Worm (Caenorhabditis elegans): ENCODE results near the gene parn-2.

parn-2 gene

ce11 chrII:12211652-12212245, 44.7 kb downstream of the parn-2 start:
- TF ChIP-seq blmp-1 (tag; optimal IDR thresholded peaks at IDR 0.05) (no peak), drap-1 (GFP tag; optimal IDR thresholded peaks at IDR 0.05) (no peak), tbx-8 (GFP tag; optimal IDR thresholded peaks at IDR 0.05) (no peak), ces-1 (GFP tag; optimal IDR thresholded peaks at IDR 0.05) (no peak), sem-2 (GFP tag; optimal IDR thresholded peaks at IDR 0.05) (no peak), bed-3 (GFP tag; optimal IDR thresholded peaks at IDR 0.05) (no peak), nhr-237 (tag; optimal IDR thresholded peaks at IDR 0.05) (no peak), ceh-39 (tag; optimal IDR thresholded peaks at IDR 0.05) (no peak)

DNA sequence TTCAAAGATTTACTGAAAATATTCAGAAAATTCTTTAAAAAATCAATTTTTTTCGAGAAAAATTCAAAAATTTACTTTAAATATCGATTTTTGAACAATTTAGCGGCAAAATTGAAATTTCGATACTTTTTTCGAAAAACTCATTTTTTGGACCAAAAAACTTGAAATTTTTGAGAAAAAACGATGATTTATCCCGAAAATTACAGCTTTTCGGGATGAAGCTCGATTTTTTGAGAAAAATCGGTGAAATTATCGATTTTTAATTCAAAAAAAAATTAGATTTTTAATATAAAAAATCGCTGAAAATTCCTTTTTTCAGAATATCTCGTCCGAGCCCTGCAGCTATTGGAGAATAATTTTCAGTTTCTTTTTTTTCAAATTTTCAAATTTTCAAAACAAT, 47.7 kb downstream of the parn-2 start:
- no peak for TF ChIP-seq flh-1 (GFP tag; optimal IDR thresholded peaks at IDR 0.05)

ce11 chrII:12204617-12205016, 51.8 kb downstream of the parn-2 start:
- TF ChIP-seq unc-120 (tag; optimal IDR thresholded peaks at IDR 0.05; ENCODE audit: poor library complexity, severe bottlenecking), result no peak

DNA sequence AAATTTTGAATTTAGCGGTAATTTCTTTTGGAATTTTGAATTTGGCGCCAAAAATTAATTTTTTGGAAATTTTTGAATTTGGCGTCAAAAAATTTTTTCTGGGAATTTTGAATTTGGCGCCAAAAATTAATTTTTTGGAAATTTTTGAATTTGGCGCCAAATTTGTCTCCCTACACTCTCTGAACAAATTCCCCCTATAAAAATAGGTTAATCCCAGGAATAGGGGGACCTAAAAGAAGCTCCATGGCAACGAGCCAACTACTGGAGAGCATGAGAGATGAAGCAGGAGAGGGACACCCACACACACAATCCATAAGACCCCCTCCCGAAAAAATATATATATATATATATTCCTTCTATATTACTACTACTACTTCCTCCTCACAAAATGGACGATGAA, 53.5 kb downstream of the parn-2 start, which contains the start of gene aqp-12:
Gene aqp-12 (plus strand): TSS at position 301 of the 400 bp plus-strand sequence.
- TF ChIP-seq ham-2 (GFP tag; optimal IDR thresholded peaks at IDR 0.05), result no peak
- TF ChIP-seq nhr-28 (tag; optimal IDR thresholded peaks at IDR 0.05), result no peak
- TF ChIP-seq M03D4.4 (tag; optimal IDR thresholded peaks at IDR 0.05), result no peak
- no peak for TF ChIP-seq mep-1 (tag; optimal IDR thresholded peaks at IDR 0.05)
- TF ChIP-seq drap-1 (GFP tag; optimal IDR thresholded peaks at IDR 0.05), result no peak
- TF ChIP-seq nhr-76 (tag; optimal IDR thresholded peaks at IDR 0.05), result no peak
- TF ChIP-seq tbx-8 (GFP tag; optimal IDR thresholded peaks at IDR 0.05), result no peak
- TF ChIP-seq pha-4 (tag; optimal IDR thresholded peaks at IDR 0.05), result no peak
- TF ChIP-seq nhr-237 (tag; optimal IDR thresholded peaks at IDR 0.05), result no peak
- no peak for TF ChIP-seq mls-2 (tag; optimal IDR thresholded peaks at IDR 0.05)

DNA sequence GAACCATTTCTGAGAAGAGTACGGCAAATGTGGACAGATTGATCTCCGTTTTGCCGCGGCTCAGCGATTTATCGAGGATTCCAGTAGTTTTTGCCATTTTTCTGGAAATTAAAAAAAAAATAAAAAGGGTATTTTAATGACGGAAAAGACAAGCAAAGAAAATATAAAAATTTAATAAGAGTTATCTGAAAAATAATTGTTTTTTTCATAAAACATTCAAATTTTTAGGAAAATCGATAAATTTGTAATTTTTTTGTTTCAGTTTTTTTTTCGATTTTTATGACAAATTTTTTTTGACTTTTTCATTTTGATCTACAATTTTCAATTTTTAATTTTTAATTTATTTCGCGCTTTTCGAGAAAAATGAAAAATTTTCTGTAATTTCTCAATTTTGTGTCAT, 54.1 kb downstream of the parn-2 start, which contains the start of gene trpp-5:
Gene trpp-5 (minus strand): TSS at position 101 of the 400 bp plus-strand sequence.
- no peak for TF ChIP-seq drap-1 (GFP tag; optimal IDR thresholded peaks at IDR 0.05)
- no peak for TF ChIP-seq zip-8 (tag; optimal IDR thresholded peaks at IDR 0.05)
- no peak for TF ChIP-seq sem-2 (GFP tag; optimal IDR thresholded peaks at IDR 0.05)
- no peak for TF ChIP-seq ceh-83 (GFP tag; optimal IDR thresholded peaks at IDR 0.05)
- TF ChIP-seq mab-5 (tag; optimal IDR thresholded peaks at IDR 0.05), result no peak
- no peak for TF ChIP-seq nhr-2 (tag; optimal IDR thresholded peaks at IDR 0.05)
- no peak for TF ChIP-seq pha-4 (tag; optimal IDR thresholded peaks at IDR 0.05)
- no peak for TF ChIP-seq mep-1 (tag; optimal IDR thresholded peaks at IDR 0.05)
